Fruit fly (Drosophila melanogaster) whole organism: ENCODE results near the gene dock.

Source experiments
- CG8478 ChIP-seq: fragments of >200 bp; optimal IDR thresholded peaks from 2 replicates; lab custom pipeline; 2018; ENCODE audit warnings: inconsistent platforms
- psq ChIP-seq: fragments of >200 bp; optimal IDR thresholded peaks from 2 replicates; lab custom pipeline; 2017

DNA sequence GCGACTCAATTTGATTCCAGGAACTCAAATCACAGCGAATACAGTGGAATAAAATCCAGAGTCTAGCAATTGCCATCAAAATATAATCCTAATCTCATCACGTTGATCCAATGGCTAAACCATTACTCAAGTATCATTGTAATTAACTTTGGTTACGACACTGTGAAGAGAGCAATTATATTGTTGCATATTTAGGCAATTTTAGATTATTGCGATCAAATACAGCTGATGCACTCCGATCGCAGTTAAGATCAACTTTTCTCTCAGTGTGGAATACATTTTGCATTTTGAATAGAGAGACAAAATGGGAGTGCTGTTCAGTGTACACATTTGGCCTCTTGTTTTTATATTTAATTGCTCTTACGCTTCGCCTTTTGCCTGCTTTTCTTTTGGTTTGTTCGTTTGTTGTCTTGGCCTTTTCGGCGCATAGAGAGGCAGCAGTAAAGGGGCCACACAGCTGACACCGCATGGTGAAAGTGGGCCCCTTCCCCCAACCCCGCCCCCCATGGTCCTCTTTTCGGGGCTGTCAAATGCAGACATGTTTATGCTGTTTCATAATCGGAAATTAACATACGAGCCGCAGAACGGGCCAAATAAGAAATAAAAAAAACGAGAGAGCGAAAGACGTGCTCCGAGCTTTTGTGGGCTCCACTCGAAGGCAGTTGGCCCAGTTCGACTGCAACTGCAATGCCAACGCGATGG lies 20.5 kb downstream of the dock start:
- TF ChIP-seq psq (lab: Kevin White, UChicago), result no peak
- TF ChIP-seq CG8478, result no peak
